Fruit fly (Drosophila melanogaster) whole organism, adult: ENCODE measurements around the gene Ripalpha.

Experiments used
- CG11617 ChIP-seq: fragments of 200-800 bp; sonication (Bioruptor generic); optimal IDR thresholded peaks from 2 replicates; lab custom pipeline; 2017; ENCODE audit warnings: mild to moderate bottlenecking, missing biosample characterization, missing genetic modification reagents, missing genetic modification characterization
- CG14711 ChIP-seq: fragments of 200-800 bp; sonication (Bioruptor generic); optimal IDR thresholded peaks from 2 replicates; lab custom pipeline; 2018; ENCODE audit warnings: missing biosample characterization, mild to moderate bottlenecking, missing genetic modification characterization, moderate library complexity
- CG1620 ChIP-seq: fragments of 200-800 bp; sonication (Bioruptor generic); optimal IDR thresholded peaks from 2 replicates; lab custom pipeline; 2016; ENCODE audit warnings: missing biosample characterization, missing genetic modification characterization
- CG33017 ChIP-seq: fragments of 200-800 bp; sonication (Bioruptor generic); optimal IDR thresholded peaks from 2 replicates; lab custom pipeline; 2018; ENCODE audit warnings: missing biosample characterization, mild to moderate bottlenecking, missing genetic modification characterization, moderate library complexity
- CG5204 ChIP-seq: fragments of 200-800 bp; sonication (Bioruptor generic); optimal IDR thresholded peaks from 2 replicates; lab custom pipeline; 2016; ENCODE audit warnings: missing biosample characterization, missing genetic modification characterization
- CG7101 ChIP-seq: fragments of 200-800 bp; sonication (Bioruptor generic); optimal IDR thresholded peaks from 2 replicates; lab custom pipeline; 2018; ENCODE audit warnings: missing biosample characterization, mild to moderate bottlenecking, missing genetic modification characterization, moderate library complexity
- Crg-1 ChIP-seq: fragments of 200-800 bp; sonication (Bioruptor generic); optimal IDR thresholded peaks from 2 replicates; lab custom pipeline; 2016; ENCODE audit warnings: missing biosample characterization, missing genetic modification characterization
- Mnt ChIP-seq: fragments of 200-800 bp; sonication (Bioruptor generic); optimal IDR thresholded peaks from 2 replicates; lab custom pipeline; 2016; ENCODE audit warnings: missing biosample characterization, mild to moderate bottlenecking, missing genetic modification characterization
- bab1 ChIP-seq: fragments of 200-800 bp; sonication (Bioruptor generic); optimal IDR thresholded peaks from 3 replicates; lab custom pipeline; 2019; ENCODE audit warnings: missing biosample characterization, mild to moderate bottlenecking, missing genetic modification characterization, moderate library complexity
- kay ChIP-seq: fragments of 200-800 bp; sonication (Bioruptor generic); peaks from one replicate; lab custom pipeline; 2016; ENCODE audit warnings: missing biosample characterization, missing genetic modification characterization, borderline replicate concordance
- pad ChIP-seq: fragments of 200-800 bp; sonication (Bioruptor generic); optimal IDR thresholded peaks from 3 replicates; lab custom pipeline; 2017; ENCODE audit warnings: missing biosample characterization, missing genetic modification characterization, mild to moderate bottlenecking, moderate library complexity, missing genetic modification reagents

DNA sequence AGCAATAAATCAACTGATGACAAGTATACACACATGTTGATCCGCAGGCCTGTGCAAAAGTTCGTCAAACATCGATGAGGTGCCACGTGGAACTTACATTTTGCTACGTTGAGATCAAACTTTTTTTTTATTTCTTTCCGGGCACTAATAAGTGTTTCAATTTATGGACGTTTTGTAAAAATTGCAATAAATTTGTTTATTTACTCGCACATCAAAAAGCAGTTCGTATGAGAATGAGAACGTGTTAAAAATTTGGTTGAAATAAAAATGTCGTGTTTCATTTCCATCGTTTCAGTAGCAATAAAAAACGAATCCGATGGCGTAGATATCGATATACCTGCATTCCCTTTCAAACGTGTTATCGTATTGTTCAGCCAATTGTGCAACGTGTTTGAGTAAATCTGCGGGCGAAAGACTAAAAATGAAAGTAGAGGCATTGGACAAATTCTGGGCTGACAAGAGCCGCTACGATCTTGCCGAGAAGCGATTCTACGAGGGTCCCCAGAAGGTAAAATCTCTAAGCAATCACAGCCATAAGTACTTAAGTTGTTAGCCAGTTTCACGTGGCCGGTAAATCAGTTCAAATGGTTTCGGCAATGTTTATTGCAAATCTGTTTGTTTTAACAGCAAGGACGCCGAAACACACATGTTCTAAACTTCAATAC is 31.5 kb upstream of the Ripalpha start, which contains the start of gene eEF1delta:
- TF ChIP-seq CG1620 (GFP tag; lab: Kevin White, UChicago) (no peak), kay (GFP tag; lab: Kevin White, UChicago) (no peak), bab1 (GFP tag; lab: Kevin White, UChicago) (peak; percentile 18), CG7101 (no peak), Crg-1 (GFP tag; lab: Kevin White, UChicago) (no peak), Mnt (GFP tag; lab: Kevin White, UChicago) (peak; percentile 68), CG11617 (GFP tag; lab: Kevin White, UChicago) (peak; percentile 47), CG5204 (GFP tag; lab: Kevin White, UChicago) (no peak), CG14711 (tag; lab: Kevin White, UChicago) (no peak), pad (GFP tag; lab: Kevin White, UChicago) (no peak), CG33017 (no peak)
